Fruit fly (Drosophila melanogaster) whole organism, adult: ENCODE measurements around the gene CG6154.
A peak's percentile ranks its signal among the peaks of the same experiment; 100 is the strongest.

Experiments used
- CG11617 ChIP-seq: fragments of 200-800 bp; sonication (Bioruptor generic); optimal IDR thresholded peaks from 2 replicates; lab custom pipeline; 2017; ENCODE audit warnings: mild to moderate bottlenecking, missing biosample characterization, missing genetic modification reagents, missing genetic modification characterization
- CG12768 ChIP-seq: fragments of 200-800 bp; sonication (Bioruptor generic); optimal IDR thresholded peaks from 2 replicates; lab custom pipeline; 2017; ENCODE audit warnings: missing biosample characterization, missing genetic modification characterization, mild to moderate bottlenecking, moderate library complexity, missing genetic modification reagents
- CG33017 ChIP-seq: fragments of 200-800 bp; sonication (Bioruptor generic); optimal IDR thresholded peaks from 2 replicates; lab custom pipeline; 2018; ENCODE audit warnings: missing biosample characterization, mild to moderate bottlenecking, missing genetic modification characterization, moderate library complexity
- CG5204 ChIP-seq: fragments of 200-800 bp; sonication (Bioruptor generic); optimal IDR thresholded peaks from 2 replicates; lab custom pipeline; 2016; ENCODE audit warnings: missing biosample characterization, missing genetic modification characterization
- Hr96 ChIP-seq: fragments of 200-800 bp; sonication (Bioruptor generic); optimal IDR thresholded peaks from 2 replicates; lab custom pipeline; 2016; ENCODE audit warnings: missing biosample characterization, missing genetic modification characterization
- Mnt ChIP-seq: fragments of 200-800 bp; sonication (Bioruptor generic); optimal IDR thresholded peaks from 2 replicates; lab custom pipeline; 2016; ENCODE audit warnings: missing biosample characterization, mild to moderate bottlenecking, missing genetic modification characterization
- cic ChIP-seq: fragments of 200-800 bp; sonication (Bioruptor generic); optimal IDR thresholded peaks from 2 replicates; lab custom pipeline; 2017; ENCODE audit warnings: missing biosample characterization, mild to moderate bottlenecking, missing genetic modification characterization, moderate library complexity
- cnc ChIP-seq, 2 experiments: fragments of >200 bp; optimal IDR thresholded peaks; 2 replicates each; lab custom pipeline; 2017
- pad ChIP-seq: fragments of 200-800 bp; sonication (Bioruptor generic); optimal IDR thresholded peaks from 3 replicates; lab custom pipeline; 2017; ENCODE audit warnings: missing biosample characterization, missing genetic modification characterization, mild to moderate bottlenecking, moderate library complexity, missing genetic modification reagents

dm6 chr3R:26262478-26262877, at the start of gene CG6154:
- TF ChIP-seq Hr96 (no peak), CG5204 (no peak), cnc (optimal IDR thresholded peaks at IDR 0.05; lab: Kevin White, UChicago) (no peak), CG11617 (no peak), CG33017 (no peak), cic (GFP tag; lab: Kevin White, UChicago) (no peak), pad (GFP tag; lab: Kevin White, UChicago) (no peak), Mnt (GFP tag; lab: Kevin White, UChicago) (peak; percentile 27), CG12768 (no peak)
